Worm (Caenorhabditis elegans): Measurements from ENCODE around the gene nspg-13.

DNA sequence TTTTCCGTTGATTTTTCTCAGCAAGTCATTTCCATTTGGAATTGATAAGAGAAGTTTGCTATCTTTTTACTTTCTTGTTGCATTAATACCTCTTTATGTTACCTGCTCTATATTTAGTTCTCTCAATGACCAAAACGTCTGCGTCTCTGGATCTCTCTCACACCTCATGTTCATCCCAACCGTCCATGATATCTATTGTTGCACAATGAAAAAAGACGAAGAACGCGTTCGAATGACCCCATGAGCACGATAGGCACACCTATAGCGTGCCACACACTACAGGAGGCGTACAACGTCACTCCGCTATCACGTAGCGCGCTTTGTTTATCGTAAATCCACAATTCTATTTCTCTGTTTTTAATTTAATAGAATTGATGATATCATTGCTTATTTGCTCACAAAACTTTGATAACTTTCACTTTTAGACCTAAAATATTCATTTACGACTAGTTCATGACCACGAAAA, 24.2 kb downstream of the nspg-13 start, which contains the start of gene Y34B4A.2:
- no peak for TF ChIP-seq ztf-29 (GFP tag; IDR thresholded peaks at IDR 0.05)
- TF ChIP-seq klf-2 (GFP tag; conservative IDR thresholded peaks at IDR 0.05): no peak
- TF ChIP-seq flt-1 (GFP tag; IDR thresholded peaks at IDR 0.05): 0 out of 2 replicates have a peak, but pooled peaks have one; percentile 37
- no peak for TF ChIP-seq ref-1 (GFP tag; conservative IDR thresholded peaks at IDR 0.05)
- TF ChIP-seq cog-1 (tag; optimal IDR thresholded peaks at IDR 0.05): no peak
- no peak for TF ChIP-seq med-1 (GFP tag; optimal IDR thresholded peaks at IDR 0.05; ENCODE audit: insufficient read depth)
- TF ChIP-seq tab-1 (GFP tag; IDR thresholded peaks at IDR 0.05): no peak
- no peak for TF ChIP-seq T22C8.4 (GFP tag; IDR thresholded peaks at IDR 0.05)
- no peak for TF ChIP-seq ztf-23 (GFP tag; IDR thresholded peaks at IDR 0.05)
